Worm (Caenorhabditis elegans): ENCODE data around the gene F28C6.8.
A peak's percentile ranks its signal among the peaks of the same experiment; 100 is the strongest.

F28C6.8 gene

ce11 chrII:8606549-8606948, at the start of gene F28C6.8:
TSS of gene F28C6.8 (plus strand) at chrII:8606849.
- TF ChIP-seq dpl-1 (GFP tag; optimal IDR thresholded peaks at IDR 0.05) (no peak), aha-1 (tag; optimal IDR thresholded peaks at IDR 0.05) (no peak), pqm-1 (tag; optimal IDR thresholded peaks at IDR 0.05) (no peak), aly-2 (tag; optimal IDR thresholded peaks at IDR 0.05) (no peak), rnt-1 (tag; optimal IDR thresholded peaks at IDR 0.05) (no peak), egl-27 (tag; optimal IDR thresholded peaks at IDR 0.05) (no peak), mdl-1 (tag; optimal IDR thresholded peaks at IDR 0.05) (no peak), ceh-88 (GFP tag; IDR thresholded peaks at IDR 0.05) (no peak), nhr-47 (tag; optimal IDR thresholded peaks at IDR 0.05) (no peak), nhr-12 (tag; optimal IDR thresholded peaks at IDR 0.05) (no peak), blmp-1 (tag; optimal IDR thresholded peaks at IDR 0.05) (no peak), fkh-4 (tag; optimal IDR thresholded peaks at IDR 0.05; ENCODE audit: borderline replicate concordance) (no peak), elt-2 (tag; optimal IDR thresholded peaks at IDR 0.05) (no peak)

ce11 chrII:8559188-8559587, 47.5 kb upstream of the F28C6.8 start:
- TF ChIP-seq nhr-11 (tag; optimal IDR thresholded peaks at IDR 0.05) (no peak), sup-37 (GFP tag; optimal IDR thresholded peaks at IDR 0.05) (no peak), ces-1 (GFP tag; optimal IDR thresholded peaks at IDR 0.05) (peak; percentile 43), dsc-1 (tag; optimal IDR thresholded peaks at IDR 0.05) (peak; percentile 6), fkh-10 (GFP tag; optimal IDR thresholded peaks at IDR 0.05) (peak; percentile 98), swsn-7 (tag; optimal IDR thresholded peaks at IDR 0.05) (peak; percentile 12), nhr-71 (tag; optimal IDR thresholded peaks at IDR 0.05) (peak; percentile 9), lin-14 (GFP tag; optimal IDR thresholded peaks at IDR 0.05) (peak; percentile 46), nhr-47 (tag; optimal IDR thresholded peaks at IDR 0.05) (peak; percentile 18), vab-15 (tag; optimal IDR thresholded peaks at IDR 0.05) (no peak), nhr-77 (tag; optimal IDR thresholded peaks at IDR 0.05) (no peak), snu-23 (GFP tag; optimal IDR thresholded peaks at IDR 0.05) (peak; percentile 13), dpl-1 (GFP tag; optimal IDR thresholded peaks at IDR 0.05) (no peak), aha-1 (tag; optimal IDR thresholded peaks at IDR 0.05) (no peak), sox-4 (tag; optimal IDR thresholded peaks at IDR 0.05) (no peak), unc-30 (tag; optimal IDR thresholded peaks at IDR 0.05) (no peak)

ce11 chrII:8561227-8561626, 45.4 kb upstream of the F28C6.8 start, which contains the start of gene iff-2:
TSS of gene iff-2 (minus strand) at chrII:8561367.
- TF ChIP-seq nhr-19 (GFP tag; conservative IDR thresholded peaks at IDR 0.05) (peak; percentile 99), nhr-11 (tag; optimal IDR thresholded peaks at IDR 0.05) (peak; percentile 93), hlh-17 (GFP tag; optimal IDR thresholded peaks at IDR 0.05; ENCODE audit: borderline replicate concordance) (no peak), lin-13 (GFP tag; optimal IDR thresholded peaks at IDR 0.05) (peak; percentile 100), lin-39 (tag; optimal IDR thresholded peaks at IDR 0.05) (peak; percentile 93), lsy-2 (tag; optimal IDR thresholded peaks at IDR 0.05) (peak; percentile 98), pax-3 (tag; optimal IDR thresholded peaks at IDR 0.05) (peak; percentile 98), nhr-28 (tag; optimal IDR thresholded peaks at IDR 0.05) (no peak), nhr-84 (tag; optimal IDR thresholded peaks at IDR 0.05) (no peak), efl-3 (GFP tag; optimal IDR thresholded peaks at IDR 0.05) (peak; percentile 77), zag-1 (tag; optimal IDR thresholded peaks at IDR 0.05) (peak; percentile 69), C16A3.4 (tag; optimal IDR thresholded peaks at IDR 0.05) (peak; percentile 100), aha-1 (tag; optimal IDR thresholded peaks at IDR 0.05) (peak; percentile 98), dsc-1 (tag; optimal IDR thresholded peaks at IDR 0.05) (peak; percentile 99), unc-62 (GFP tag; optimal IDR thresholded peaks at IDR 0.05) (peak; percentile 86), lin-14 (GFP tag; optimal IDR thresholded peaks at IDR 0.05) (peak; percentile 100), mef-2 (tag; optimal IDR thresholded peaks at IDR 0.05) (peak; percentile 97), tlp-1 (tag; optimal IDR thresholded peaks at IDR 0.05) (no peak), F16B12.6 (tag; optimal IDR thresholded peaks at IDR 0.05) (peak; percentile 85), C04F5.9 (tag; optimal IDR thresholded peaks at IDR 0.05) (peak; percentile 98), mdl-1 (tag; optimal IDR thresholded peaks at IDR 0.05) (peak; percentile 90 to 100), zip-4 (GFP tag; optimal IDR thresholded peaks at IDR 0.05) (peak; percentile 91), jun-1 (tag; optimal IDR thresholded peaks at IDR 0.05) (peak; percentile 99), efl-1 (optimal IDR thresholded peaks at IDR 0.05) (peak; percentile 98), efl-1 (GFP tag; optimal IDR thresholded peaks at IDR 0.05 in 1 of 2) (peak; percentile 91 to 100), lin-35 (GFP tag; optimal IDR thresholded peaks at IDR 0.05) (peak; percentile 97 to 99), egl-27 (tag; optimal IDR thresholded peaks at IDR 0.05) (peak; percentile 90 to 96), Y116A8C.19 (tag; optimal IDR thresholded peaks at IDR 0.05; ENCODE audit: borderline replicate concordance) (no peak), hpl-2 (GFP tag; optimal IDR thresholded peaks at IDR 0.05) (peak; percentile 99), ces-1 (GFP tag; optimal IDR thresholded peaks at IDR 0.05) (no peak), ceh-88 (GFP tag; IDR thresholded peaks at IDR 0.05) (peak; percentile 97), rnt-1 (tag; optimal IDR thresholded peaks at IDR 0.05) (peak; percentile 98)

Measured in whole organism, L1 larva.